5 fruit fly cellular contexts compared by ENCODE assay signal in the genomic region with DNA sequence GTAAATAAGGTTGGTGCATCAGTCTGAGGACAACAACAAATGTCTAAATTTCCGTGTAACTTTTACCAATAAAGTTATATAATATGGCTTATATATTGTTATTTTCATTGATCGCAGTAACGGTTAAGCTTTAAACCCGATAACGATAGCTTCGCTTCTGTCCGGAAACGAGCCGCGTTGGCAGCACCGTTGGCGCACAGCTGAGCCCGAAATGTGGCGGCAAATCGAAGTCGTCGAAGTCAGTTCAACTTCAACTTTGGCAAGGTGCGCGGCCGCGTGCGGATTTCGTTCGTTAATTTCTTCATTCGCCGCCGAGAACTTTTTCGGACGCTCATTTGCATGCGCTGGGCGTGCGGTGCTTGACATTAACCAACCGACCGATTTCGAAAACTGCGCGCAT.
A peak's percentile ranks its signal among the peaks of the same experiment; 100 is the strongest.
TF ChIP-seq lines count a peak whose summit lies in the region.

Gene Myo61F, plus strand, starts transcription at position 240 of the 400 bp plus-strand sequence.

- no peak for TF ChIP-seq CTCF in whole organism, embryonic (GFP tag; optimal IDR thresholded peaks at IDR 0.05; lab: Kevin White, UChicago)

TF ChIP-seq in whole organism, adult, 20 proteins besides CTCF, POLR2A, EP300 and RAD21:
- TF ChIP-seq Mnt (GFP tag; optimal IDR thresholded peaks at IDR 0.05; lab: Kevin White, UChicago) (peak; percentile 28), tj (GFP tag; optimal IDR thresholded peaks at IDR 0.05; lab: Kevin White, UChicago) (peak; percentile 42), kay (GFP tag; lab: Kevin White, UChicago; ENCODE audit: borderline replicate concordance) (no peak), bab1 (GFP tag; optimal IDR thresholded peaks at IDR 0.05; lab: Kevin White, UChicago) (peak; percentile 54)

TF ChIP-seq in whole organism, embryonic, 481 proteins besides CTCF, POLR2A, EP300 and RAD21 (continues in another document):
- TF ChIP-seq CG32532 (GFP tag; IDR thresholded peaks at IDR 0.05; lab: Robert Waterston, UW) (no peak), yki (optimal IDR thresholded peaks at IDR 0.05; lab: Kevin White, UChicago) (no peak), nmo (GFP tag; optimal IDR thresholded peaks at IDR 0.05; lab: Kevin White, UChicago) (no peak), zfh1 (GFP tag; IDR thresholded peaks at IDR 0.05; lab: Robert Waterston, UW) (no peak), usp (GFP tag; optimal IDR thresholded peaks at IDR 0.05; lab: Kevin White, UChicago) (no peak), hbn (GFP tag; IDR thresholded peaks at IDR 0.05; lab: Robert Waterston, UW; ENCODE audit: partially characterized antibody) (peak; percentile 48), ci (GFP tag; IDR thresholded peaks at IDR 0.05; lab: Robert Waterston, UW) (peak; percentile 34; the same call in 1 of the 3 replicates), HLH4C (GFP tag; IDR thresholded peaks at IDR 0.05; lab: Robert Waterston, UW; ENCODE audit: partially characterized antibody) (peak; percentile 75), bbx (GFP tag; IDR thresholded peaks at IDR 0.05; lab: Robert Waterston, UW; ENCODE audit: partially characterized antibody) (peak; percentile 64; the same call in 1 of the 2 replicates), CG2120 (GFP tag; optimal IDR thresholded peaks at IDR 0.05; lab: Kevin White, UChicago) (no peak), CG7786 (GFP tag; optimal IDR thresholded peaks at IDR 0.05; lab: Kevin White, UChicago) (no peak), CG13775 (GFP tag; optimal IDR thresholded peaks at IDR 0.05; lab: Kevin White, UChicago) (no peak), psq (GFP tag; optimal IDR thresholded peaks at IDR 0.05; lab: Kevin White, UChicago) (no peak), CG6683 (GFP tag; optimal IDR thresholded peaks at IDR 0.05; lab: Kevin White, UChicago) (no peak), seq (GFP tag; IDR thresholded peaks at IDR 0.05; lab: Robert Waterston, UW) (no peak), CG14860 (GFP tag; IDR thresholded peaks at IDR 0.05; lab: Robert Waterston, UW; ENCODE audit: partially characterized antibody) (peak; percentile 46; the same call in 1 of the 3 replicates), Fer3 (tag; optimal IDR thresholded peaks at IDR 0.05; lab: Kevin White, UChicago) (no peak), Hr78 (GFP tag; optimal IDR thresholded peaks at IDR 0.05; lab: Kevin White, UChicago) (peak in 1 of 2 experiments; percentile 38), run (tag; optimal IDR thresholded peaks at IDR 0.05; lab: Kevin White, UChicago) (no peak), sens (GFP tag; lab: Kevin White, UChicago) (peak; percentile 27)

TF ChIP-seq in whole organism, prepupa, 60 proteins besides CTCF, POLR2A, EP300 and RAD21 (continues in another document):
- TF ChIP-seq fd85E (GFP tag; optimal IDR thresholded peaks at IDR 0.05; lab: Kevin White, UChicago) (no peak), Eip93F (GFP tag; optimal IDR thresholded peaks at IDR 0.05; lab: Kevin White, UChicago) (no peak), Ets96B (tag; optimal IDR thresholded peaks at IDR 0.05; lab: Kevin White, UChicago) (no peak), CG11294 (GFP tag; IDR thresholded peaks at IDR 0.05; lab: Robert Waterston, UW) (no peak), CG34406 (GFP tag; optimal IDR thresholded peaks at IDR 0.05; lab: Kevin White, UChicago) (no peak), cyc (GFP tag; optimal IDR thresholded peaks at IDR 0.05; lab: Kevin White, UChicago) (no peak), Blimp-1 (GFP tag; optimal IDR thresholded peaks at IDR 0.05; lab: Kevin White, UChicago) (no peak), Sox14 (GFP tag; optimal IDR thresholded peaks at IDR 0.05; lab: Kevin White, UChicago) (no peak), net (GFP tag; optimal IDR thresholded peaks at IDR 0.05; lab: Kevin White, UChicago) (no peak), OdsH (GFP tag; optimal IDR thresholded peaks at IDR 0.05; lab: Kevin White, UChicago) (no peak), CG1621 (tag; optimal IDR thresholded peaks at IDR 0.05; lab: Kevin White, UChicago) (no peak), CG15336 (GFP tag; IDR thresholded peaks at IDR 0.05; lab: Robert Waterston, UW) (no peak), pdm3 (GFP tag; optimal IDR thresholded peaks at IDR 0.05; lab: Kevin White, UChicago) (no peak), CG6854 (GFP tag; optimal IDR thresholded peaks at IDR 0.05; lab: Kevin White, UChicago) (peak; percentile 30), Eip78C (GFP tag; lab: Kevin White, UChicago) (peak; percentile 36), Eip75B (GFP tag; optimal IDR thresholded peaks at IDR 0.05; lab: Kevin White, UChicago) (no peak), vri (GFP tag; optimal IDR thresholded peaks at IDR 0.05; lab: Kevin White, UChicago) (peak; percentile 79), fkh (GFP tag; optimal IDR thresholded peaks at IDR 0.05; lab: Kevin White, UChicago) (no peak), CG6792 (GFP tag; optimal IDR thresholded peaks at IDR 0.05; lab: Kevin White, UChicago) (no peak), CG6163 (GFP tag; IDR thresholded peaks at IDR 0.05; lab: Robert Waterston, UW) (peak; percentile 60; the same call in 2 of the 3 replicates), CG6276 (GFP tag; optimal IDR thresholded peaks at IDR 0.05; lab: Kevin White, UChicago) (no peak), svp (GFP tag; lab: Kevin White, UChicago) (peak; percentile 74), fd59A (GFP tag; optimal IDR thresholded peaks at IDR 0.05; lab: Kevin White, UChicago) (no peak)

TF ChIP-seq in whole organism, pupa, 21 proteins besides CTCF, POLR2A, EP300 and RAD21:
- TF ChIP-seq CG4496 (GFP tag; IDR thresholded peaks at IDR 0.05; lab: Robert Waterston, UW) (0 out of 3 replicates have a peak, but pooled peaks have one; percentile 36), CG8301 (tag; optimal IDR thresholded peaks at IDR 0.05; lab: Kevin White, UChicago) (no peak)
TF ChIP-seq in whole organism, pupa: peak in this region for 1.

TF ChIP-seq in whole organism, wandering third instar larva, 38 proteins besides CTCF, POLR2A, EP300 and RAD21:
- TF ChIP-seq br (GFP tag; optimal IDR thresholded peaks at IDR 0.05; lab: Kevin White, UChicago) (no peak), Hr83 (GFP tag; optimal IDR thresholded peaks at IDR 0.05; lab: Kevin White, UChicago; ENCODE audit: poor library complexity, severe bottlenecking) (no peak), Rel (GFP tag; optimal IDR thresholded peaks at IDR 0.05; lab: Kevin White, UChicago) (no peak), Rel (tag; optimal IDR thresholded peaks at IDR 0.05; lab: Kevin White, UChicago) (peak; percentile 38)
TF ChIP-seq in whole organism, wandering third instar larva: peak in this region for 1.
